Worm (Caenorhabditis elegans): ENCODE data around the gene F02A9.7.

DNA sequence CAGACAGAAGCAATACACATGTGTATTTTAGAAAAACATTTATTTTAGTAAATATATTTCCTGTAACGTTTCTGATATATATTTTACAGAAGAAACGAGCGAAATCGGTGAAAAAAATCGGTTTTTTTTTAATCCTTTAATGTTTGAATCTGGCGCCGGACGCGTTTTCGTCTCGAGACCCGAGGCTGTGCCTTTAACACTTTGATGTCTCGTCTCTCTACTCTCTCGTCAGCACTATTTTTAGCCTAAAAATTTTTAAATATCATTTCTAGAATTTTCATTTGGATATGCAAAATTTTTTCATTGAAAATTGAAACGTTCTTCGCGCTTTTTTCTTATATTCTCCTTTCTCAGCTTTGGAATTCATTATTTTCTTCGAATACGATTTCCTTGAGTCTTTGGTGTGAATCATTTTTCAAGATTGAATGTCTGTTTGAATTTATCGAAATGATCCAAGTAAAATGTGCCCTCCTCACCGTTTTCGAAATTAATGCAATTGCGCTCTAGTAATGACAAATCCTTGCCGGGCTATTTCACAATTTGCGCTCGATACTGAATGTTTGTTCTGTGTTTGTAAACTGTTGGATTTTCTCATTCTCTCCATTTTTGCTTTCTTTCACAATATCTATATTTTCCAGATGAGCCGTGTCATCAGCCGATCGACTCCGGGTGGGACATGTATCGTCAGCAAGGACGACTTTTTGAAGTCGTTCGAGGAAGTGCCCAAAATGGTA, 20.9 kb downstream of the F02A9.7 start, which contains the start of gene cls-2:
- TF ChIP-seq tag-97 (GFP tag; IDR thresholded peaks at IDR 0.05) (no peak), pqm-1 (tag; optimal IDR thresholded peaks at IDR 0.05) (no peak), ztf-11 (tag; optimal IDR thresholded peaks at IDR 0.05) (no peak), lin-39 (tag; optimal IDR thresholded peaks at IDR 0.05) (no peak)
